Fruit fly (Drosophila melanogaster) whole organism, adult: ENCODE measurements around the gene Mul1.

ENCODE experiments used
- CG33017 ChIP-seq: fragments of 200-800 bp; sonication (Bioruptor generic); optimal IDR thresholded peaks from 2 replicates; lab custom pipeline; 2018; ENCODE audit warnings: missing biosample characterization, mild to moderate bottlenecking, missing genetic modification characterization, moderate library complexity
- Clk ChIP-seq: fragments of 200-800 bp; sonication (Bioruptor generic); optimal IDR thresholded peaks from 2 replicates; lab custom pipeline; 2017; ENCODE audit warnings: missing biosample characterization, missing genetic modification characterization
- Hr96 ChIP-seq: fragments of 200-800 bp; sonication (Bioruptor generic); optimal IDR thresholded peaks from 2 replicates; lab custom pipeline; 2016; ENCODE audit warnings: missing biosample characterization, missing genetic modification characterization
- cic ChIP-seq: fragments of 200-800 bp; sonication (Bioruptor generic); optimal IDR thresholded peaks from 2 replicates; lab custom pipeline; 2017; ENCODE audit warnings: missing biosample characterization, mild to moderate bottlenecking, missing genetic modification characterization, moderate library complexity
- kay ChIP-seq: fragments of 200-800 bp; sonication (Bioruptor generic); peaks from one replicate; lab custom pipeline; 2016; ENCODE audit warnings: missing biosample characterization, missing genetic modification characterization, borderline replicate concordance
- tj ChIP-seq: fragments of 200-800 bp; sonication (Bioruptor generic); optimal IDR thresholded peaks from 3 replicates; lab custom pipeline; 2017; ENCODE audit warnings: missing biosample characterization, mild to moderate bottlenecking, missing genetic modification characterization, moderate library complexity

dm6 chr3L:4031762-4032161 is 10.5 kb downstream of the Mul1 start, which contains the start of the genes Gr64d and Gr64e:
- TF ChIP-seq CG33017 (no peak), cic (GFP tag; lab: Kevin White, UChicago) (no peak), kay (GFP tag; lab: Kevin White, UChicago) (no peak), Hr96 (GFP tag; lab: Kevin White, UChicago) (no peak), tj (GFP tag; lab: Kevin White, UChicago) (no peak), Clk (GFP tag; lab: Kevin White, UChicago) (no peak)
